Fruit fly (Drosophila melanogaster) S2 (cell line): ENCODE measurements around the gene Reck.

Experiments used
- CG8478 ChIP-seq: fragments of >200 bp; optimal IDR thresholded peaks from 2 replicates; lab custom pipeline; 2018
- CTCF ChIP-seq, 2 experiments: fragments of >200 bp; optimal IDR thresholded peaks; 2 replicates each; lab custom pipeline; 2018

The Reck gene

DNA sequence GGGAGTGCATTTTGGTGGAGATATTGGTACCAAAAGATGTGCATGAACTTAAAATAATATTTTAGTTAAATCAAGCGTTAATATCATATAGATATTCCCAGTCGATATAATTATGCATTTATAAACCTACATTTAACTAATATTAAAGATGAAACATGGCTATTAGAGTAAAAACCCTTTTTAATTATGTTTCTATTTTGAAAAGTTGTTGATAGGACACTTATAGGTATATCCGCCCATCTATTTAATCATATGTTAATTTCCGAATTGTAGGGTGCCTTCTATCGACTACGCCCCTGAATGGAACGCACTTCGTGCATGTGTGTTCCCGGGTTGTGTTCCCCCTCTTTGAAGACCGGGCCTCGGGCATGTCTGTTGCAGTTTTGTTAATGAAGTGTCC is 8.1 kb downstream of the Reck start:
- TF ChIP-seq CTCF (optimal IDR thresholded peaks at IDR 0.05; lab: Kevin White, UChicago) (no peak), CG8478 (no peak)

DNA sequence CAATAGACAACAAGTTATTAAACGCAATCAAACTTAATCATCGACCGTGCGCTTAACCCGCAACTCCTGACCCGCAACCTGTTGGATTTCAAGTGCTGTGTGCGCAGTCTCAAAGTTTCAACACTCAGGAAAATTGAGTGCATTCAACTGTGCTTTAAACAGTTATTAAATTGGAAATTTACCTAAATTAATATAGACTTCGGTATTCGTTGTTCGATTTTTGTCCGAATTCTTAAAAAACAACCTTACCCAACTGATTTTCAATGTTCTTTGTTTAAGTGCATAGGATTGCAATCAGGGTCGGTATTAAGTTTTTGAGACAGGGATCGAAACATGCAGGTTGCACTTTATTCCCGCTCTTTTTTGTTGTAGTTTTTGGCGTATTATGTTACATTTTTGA is 8.8 kb downstream of the Reck start:
- TF ChIP-seq CTCF (optimal IDR thresholded peaks at IDR 0.05; lab: Kevin White, UChicago) (no peak), CG8478 (no peak)

DNA sequence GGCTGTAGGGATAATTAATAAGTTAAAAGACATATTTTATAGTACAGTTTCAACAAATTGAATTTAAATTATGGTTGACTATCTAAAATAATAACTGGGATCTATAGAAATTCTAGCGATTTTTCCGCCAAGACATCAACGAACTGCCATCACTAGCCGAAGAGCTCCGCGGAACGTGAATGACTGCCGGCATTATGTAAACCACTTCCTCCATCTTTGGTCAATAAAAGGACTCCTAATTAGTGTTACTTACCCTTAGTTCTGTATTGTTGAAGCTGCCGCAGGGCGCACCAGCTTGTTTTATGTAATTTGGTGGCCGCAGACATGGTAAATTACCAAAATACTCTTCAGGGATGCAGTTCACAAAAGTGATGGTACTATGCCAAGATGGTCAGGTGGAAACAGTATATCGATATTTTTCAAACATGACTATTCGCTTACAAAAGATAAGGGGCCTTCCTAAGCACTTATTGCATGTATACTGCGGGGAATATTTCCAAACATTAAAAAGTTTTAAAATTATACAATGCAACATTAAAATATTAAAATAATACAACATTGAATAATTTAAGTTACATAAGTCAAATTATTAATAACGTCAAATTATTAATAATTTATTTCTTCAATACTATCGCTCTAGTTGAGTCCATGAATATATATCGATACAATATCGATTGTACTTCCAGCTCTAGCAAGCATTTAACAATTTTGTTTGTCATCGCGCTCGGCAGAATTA is 14.4 kb downstream of the Reck start, which contains the start of the genes mRpL39 and Prosbeta2:
Gene mRpL39, minus strand, starts transcription at position 383 of the 736 bp plus-strand sequence.
Gene Prosbeta2, plus strand, starts transcription at position 668 of the 736 bp plus-strand sequence.
- TF ChIP-seq CTCF (optimal IDR thresholded peaks at IDR 0.05; lab: Kevin White, UChicago) (no peak), CG8478 (no peak)

DNA sequence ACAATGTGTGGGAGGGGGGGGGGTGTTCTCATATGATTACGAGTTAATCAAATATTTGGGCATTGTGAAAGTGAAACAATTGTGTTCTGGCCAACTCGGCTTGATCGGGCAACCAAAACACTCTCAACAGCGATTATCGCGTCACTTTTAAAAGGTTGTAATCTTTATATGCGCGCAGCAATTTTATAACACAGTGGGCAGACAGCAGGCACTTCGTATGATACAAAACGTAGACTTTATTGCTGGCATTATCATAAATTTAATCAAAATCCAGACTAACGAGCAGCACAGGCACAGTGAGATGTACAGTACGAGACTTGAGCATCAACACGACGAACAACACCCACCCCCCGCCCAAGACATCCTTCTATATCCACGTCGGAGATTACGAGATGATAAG is 21.1 kb downstream of the Reck start:
- TF ChIP-seq CG8478 (no peak), CTCF (optimal IDR thresholded peaks at IDR 0.05; lab: Kevin White, UChicago) (no peak)

DNA sequence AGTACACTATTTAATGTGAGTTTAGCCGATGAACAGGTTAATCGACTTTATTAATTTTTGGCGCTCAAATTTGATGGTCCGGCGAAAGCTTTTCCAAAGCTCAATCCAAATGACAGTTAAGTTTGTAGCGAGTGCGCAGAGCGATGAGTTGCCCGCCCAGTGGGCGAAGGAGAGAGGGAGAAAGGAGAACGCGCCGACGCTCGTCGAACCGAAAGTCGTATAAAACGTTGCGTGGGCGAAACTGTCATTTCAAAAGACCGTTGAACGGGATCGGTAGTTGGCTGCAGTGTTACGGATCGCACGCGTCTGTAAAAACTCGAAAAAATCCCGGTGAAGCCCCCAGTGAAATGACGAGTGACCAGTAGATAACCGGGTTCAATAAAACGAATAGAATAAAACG is 21.8 kb downstream of the Reck start, which contains the start of gene Zip71B:
Gene Zip71B, plus strand, starts transcription at position 265 of the 400 bp plus-strand sequence.
- TF ChIP-seq CTCF (optimal IDR thresholded peaks at IDR 0.05; lab: Kevin White, UChicago) (no peak), CG8478 (no peak)

DNA sequence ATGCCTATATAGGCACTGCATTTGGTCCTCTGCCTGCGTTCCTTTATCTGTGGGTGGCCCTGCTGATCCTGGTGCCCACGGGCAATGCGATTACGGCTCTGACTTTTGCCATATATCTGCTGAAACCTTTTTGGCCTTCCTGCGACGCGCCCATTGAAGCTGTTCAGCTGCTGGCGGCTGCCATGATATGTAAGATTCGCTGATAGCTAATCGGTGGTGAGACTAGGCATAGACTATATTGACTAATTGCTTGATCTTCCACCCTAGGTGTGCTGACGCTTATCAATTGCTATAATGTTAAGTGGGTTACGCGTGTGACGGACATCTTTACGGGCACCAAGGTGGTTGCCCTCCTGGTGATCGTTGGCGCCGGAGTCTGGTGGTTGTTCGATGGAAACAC is 24.0 kb downstream of the Reck start:
- no peak for TF ChIP-seq CG8478
- TF ChIP-seq CTCF (optimal IDR thresholded peaks at IDR 0.05; lab: Kevin White, UChicago): no peak

DNA sequence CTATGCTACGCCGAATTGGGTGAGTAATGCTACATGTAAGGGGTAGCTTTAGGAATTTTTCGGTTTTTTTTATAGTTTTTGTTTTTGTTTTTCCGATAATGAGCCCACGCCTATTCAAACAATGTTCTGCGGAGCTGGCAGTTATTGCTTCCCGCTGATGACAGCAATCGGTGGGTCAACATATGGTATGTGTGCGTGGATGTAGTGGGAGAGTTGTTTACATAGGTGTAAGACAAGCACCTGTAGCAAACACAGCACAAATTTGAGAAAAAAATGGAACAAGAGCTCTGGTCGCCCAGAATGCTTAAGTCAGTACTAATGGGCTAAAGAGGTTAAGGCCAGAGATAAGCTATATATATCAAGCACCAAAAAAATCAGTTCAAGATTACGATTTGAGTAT is 25.6 kb downstream of the Reck start:
- TF ChIP-seq CTCF (optimal IDR thresholded peaks at IDR 0.05; lab: Kevin White, UChicago): no peak
- TF ChIP-seq CG8478: no peak

DNA sequence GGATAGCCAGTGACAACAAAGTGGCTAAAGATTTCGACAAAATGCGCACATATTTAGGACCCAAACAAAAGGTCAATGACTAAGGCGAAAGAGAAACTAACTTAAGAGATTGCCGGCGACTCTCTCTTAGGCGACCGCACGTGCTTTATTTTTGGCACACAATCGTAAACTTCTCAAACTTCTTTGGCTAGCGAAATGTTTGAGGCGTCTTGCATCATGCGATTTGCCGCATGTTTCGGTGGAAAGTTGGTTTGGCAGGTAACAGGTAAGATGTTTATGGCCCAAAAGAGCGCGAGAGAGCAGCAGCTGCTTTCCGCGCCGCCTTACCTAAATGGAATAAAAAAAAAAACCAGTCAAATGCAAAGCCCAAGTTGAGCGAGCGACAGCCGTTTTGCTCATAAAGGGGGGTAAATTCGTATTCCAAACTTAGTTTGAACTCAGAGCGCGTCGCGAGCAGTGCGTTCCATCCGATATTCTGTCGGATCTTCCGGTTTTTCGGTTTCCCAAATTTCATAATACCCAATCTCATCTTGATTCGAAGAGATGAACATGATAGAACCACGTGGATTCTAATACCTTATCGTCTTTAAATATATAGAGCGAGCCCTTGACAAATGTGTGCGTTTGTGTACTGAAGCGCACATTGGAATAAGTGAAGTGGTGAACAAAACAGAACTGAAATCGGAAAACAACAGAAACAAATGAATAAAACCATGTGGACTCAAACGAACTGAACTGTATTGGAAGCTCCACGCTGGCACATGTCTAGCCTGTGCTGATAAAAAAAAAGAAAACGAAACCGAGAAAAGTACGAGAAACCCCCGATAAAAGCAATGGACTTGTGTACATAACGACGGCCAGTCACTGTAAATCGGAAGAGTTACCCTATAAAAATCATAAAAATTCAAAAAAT is 26.6 kb downstream of the Reck start:
- no peak for TF ChIP-seq CTCF (optimal IDR thresholded peaks at IDR 0.05; lab: Kevin White, UChicago)

DNA sequence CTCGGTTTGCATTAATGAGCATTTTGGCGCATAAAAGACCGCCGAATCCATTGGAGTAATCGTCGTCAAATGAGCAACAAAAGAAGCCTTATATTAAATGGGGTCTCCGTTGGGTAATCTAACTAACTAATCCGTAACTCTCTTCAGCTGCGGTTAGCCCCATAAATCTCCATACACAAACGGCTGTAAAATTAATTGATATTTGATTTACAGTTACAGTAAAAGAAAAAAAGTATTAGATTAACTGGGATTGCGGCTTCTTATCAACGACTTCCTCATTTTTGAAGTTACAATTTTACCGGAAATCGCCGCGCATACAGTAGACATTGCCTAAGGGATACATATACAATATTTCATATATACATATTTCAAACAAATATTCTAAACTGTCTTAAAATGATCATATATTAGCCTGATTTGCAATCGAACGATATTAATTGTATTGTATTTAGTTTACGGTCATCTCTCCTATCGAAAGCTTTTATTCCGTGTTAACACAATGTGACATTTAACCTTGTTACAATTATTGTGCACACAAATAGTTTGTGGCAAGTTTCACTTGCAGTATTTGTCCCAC is 27.4 kb downstream of the Reck start:
- TF ChIP-seq CTCF (optimal IDR thresholded peaks at IDR 0.05; lab: Kevin White, UChicago) (no peak), CG8478 (no peak)

DNA sequence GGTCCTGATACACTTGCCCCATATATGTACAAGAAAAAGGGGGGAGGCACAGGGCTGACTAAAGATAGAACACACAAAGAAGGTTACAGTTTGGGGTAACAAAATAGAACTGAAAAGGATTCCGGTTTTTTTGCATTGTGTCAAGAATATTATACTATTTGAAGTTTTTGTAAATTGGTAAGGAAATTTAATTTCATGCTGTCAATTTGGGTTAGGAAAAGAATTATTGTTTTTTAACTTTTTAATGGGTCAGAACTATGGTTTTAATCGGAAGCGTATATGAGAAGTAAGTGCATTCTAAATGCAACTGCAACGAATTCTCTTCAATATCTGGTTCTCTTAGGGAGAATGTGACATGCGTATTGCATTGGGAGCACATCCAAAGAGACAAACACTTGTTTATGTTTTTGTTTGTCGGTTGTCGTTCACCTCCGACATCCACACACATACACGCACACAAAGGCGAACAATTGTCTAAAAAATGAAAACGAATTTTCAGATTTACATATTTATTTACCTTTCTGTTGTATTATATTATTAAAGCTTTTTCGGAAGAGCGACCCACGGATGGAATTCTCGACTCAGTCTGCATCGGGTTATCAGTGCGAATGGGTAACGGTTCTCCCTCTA is 29.2 kb downstream of the Reck start, which contains the start of gene mnd:
Gene mnd, plus strand, starts transcription at position 580 of the 630 bp plus-strand sequence.
- TF ChIP-seq CG8478 (no peak), CTCF (optimal IDR thresholded peaks at IDR 0.05; lab: Kevin White, UChicago) (no peak)

DNA sequence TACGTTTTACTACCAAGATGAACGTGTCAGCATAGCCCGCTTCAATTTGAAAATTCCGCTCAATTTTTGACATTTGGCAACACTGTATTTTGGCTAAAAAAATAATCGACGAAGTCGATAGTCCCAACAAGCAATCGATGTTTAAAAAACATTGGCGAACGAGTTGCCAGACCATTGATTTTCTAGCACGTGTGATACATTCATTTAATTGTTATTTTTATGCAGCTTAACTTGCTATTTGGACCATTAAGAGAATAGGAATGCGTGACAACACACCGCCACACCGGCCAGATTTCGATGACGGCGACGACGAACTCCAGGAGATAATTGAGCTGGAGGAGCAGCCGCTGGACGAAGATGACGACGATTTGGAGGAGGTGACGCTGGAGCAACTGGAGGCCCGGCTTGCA is 31.2 kb downstream of the Reck start, which contains the start of gene CG5114:
Gene CG5114, plus strand, starts transcription at position 161 of the 410 bp plus-strand sequence.
- TF ChIP-seq CTCF (optimal IDR thresholded peaks at IDR 0.05; lab: Kevin White, UChicago) (peak; percentile 5 to 36), CG8478 (no peak)

DNA sequence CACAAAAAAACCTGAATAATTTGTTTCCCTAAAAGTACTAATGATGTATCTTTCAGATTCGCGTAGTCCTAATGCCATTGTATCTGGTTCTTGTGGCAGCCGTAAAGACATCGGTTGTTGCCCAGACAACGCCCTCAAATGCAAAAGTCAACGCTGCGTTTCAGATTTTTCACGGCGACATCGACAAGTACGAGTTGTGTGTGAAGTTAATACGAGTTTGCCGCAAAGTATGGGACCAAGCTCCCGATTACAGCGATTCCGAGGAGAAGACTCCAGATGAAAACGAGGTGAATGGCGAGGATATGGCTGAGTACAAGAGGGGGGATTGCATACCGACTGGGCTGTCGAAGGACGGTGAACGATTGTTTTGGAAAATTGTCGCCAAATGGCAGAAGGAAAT is 33.8 kb downstream of the Reck start:
- no peak for TF ChIP-seq CTCF (optimal IDR thresholded peaks at IDR 0.05; lab: Kevin White, UChicago)
- no peak for TF ChIP-seq CG8478

DNA sequence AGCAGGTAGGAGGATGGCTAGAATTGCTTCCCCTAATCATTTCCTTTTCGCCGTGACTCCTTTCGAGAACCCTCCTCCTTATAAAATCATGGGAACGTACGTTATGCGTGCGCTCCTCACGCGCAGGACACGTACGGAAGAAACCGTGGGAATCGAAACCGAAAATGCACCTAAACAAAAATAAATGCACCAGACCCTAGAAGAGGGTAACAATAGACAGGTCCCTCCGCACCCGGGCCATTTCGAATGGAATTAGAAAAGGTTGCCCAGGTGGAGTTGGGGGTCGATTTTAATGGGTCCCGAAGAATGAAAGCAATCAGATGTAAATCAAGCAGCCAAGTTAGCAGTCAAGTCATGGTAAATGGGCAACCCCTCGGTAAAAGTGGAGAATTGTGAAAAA is 34.5 kb downstream of the Reck start, which contains the start of gene CG3349:
Gene CG3349, plus strand, starts transcription at position 289 of the 400 bp plus-strand sequence.
- TF ChIP-seq CTCF (optimal IDR thresholded peaks at IDR 0.05; lab: Kevin White, UChicago): no peak
- TF ChIP-seq CG8478: no peak

DNA sequence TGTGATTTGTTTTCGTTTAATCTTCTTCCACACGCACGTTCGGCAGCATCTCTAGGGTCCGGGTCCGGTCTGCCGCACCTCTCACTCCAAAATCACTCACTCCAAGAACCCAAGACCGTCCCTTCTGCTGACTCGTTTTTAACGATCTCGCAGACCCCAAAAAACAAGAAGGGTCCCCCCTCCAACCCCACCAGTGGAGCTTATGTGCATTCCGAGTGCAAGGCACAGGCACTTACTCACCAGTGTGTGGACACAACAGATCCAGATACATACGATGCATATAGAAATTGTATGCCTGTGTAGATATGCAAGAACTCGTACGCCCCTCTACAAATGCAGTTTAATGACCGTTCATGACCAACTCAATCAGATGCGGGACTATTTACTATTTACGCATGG is 35.4 kb downstream of the Reck start:
- TF ChIP-seq CG8478: no peak
- no peak for TF ChIP-seq CTCF (optimal IDR thresholded peaks at IDR 0.05; lab: Kevin White, UChicago)
